Fruit fly (Drosophila melanogaster) Kc167 (cell line): ENCODE data around the gene Myb.

Experiments
- Myc ChIP-seq: fragments of >200 bp; optimal IDR thresholded peaks from 2 replicates; lab custom pipeline; 2017; ENCODE audit warnings: missing external identifiers
- Sin3A ChIP-seq: fragments of >200 bp; optimal IDR thresholded peaks from 2 replicates; lab custom pipeline; 2018; ENCODE audit warnings: missing external identifiers
- h ChIP-seq: fragments of >200 bp; optimal IDR thresholded peaks from 3 replicates; lab custom pipeline; 2018; ENCODE audit warnings: missing external identifiers
- insv ChIP-seq: fragments of >200 bp; optimal IDR thresholded peaks from 3 replicates; lab custom pipeline; 2018; ENCODE audit warnings: missing external identifiers
- psq ChIP-seq: fragments of >200 bp; optimal IDR thresholded peaks from 2 replicates; lab custom pipeline; 2017; ENCODE audit warnings: missing external identifiers
- ttk ChIP-seq: sonication (Bioruptor generic); optimal IDR thresholded peaks from 2 replicates; lab custom pipeline; 2017; ENCODE audit warnings: missing external identifiers

Gene Myb

DNA sequence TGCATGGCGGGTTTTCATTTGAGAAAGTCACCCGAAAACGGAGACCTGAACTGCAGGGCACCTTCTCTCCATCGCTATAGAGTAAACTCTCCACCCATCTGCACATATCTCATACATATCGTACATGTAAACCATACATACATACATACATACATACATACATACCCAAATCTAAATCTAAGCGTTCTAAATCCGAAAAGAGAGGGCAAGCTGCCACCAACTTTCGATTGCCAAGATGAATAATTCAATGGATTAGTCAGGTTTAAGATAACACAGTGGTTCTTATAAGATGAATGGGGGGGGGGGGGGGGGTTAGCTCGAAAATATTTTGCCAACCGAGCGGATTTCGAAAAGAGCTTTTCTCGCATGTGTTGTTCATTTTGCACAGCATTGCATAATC is 43.1 kb downstream of the Myb start:
- TF ChIP-seq psq (lab: Kevin White, UChicago) (no peak), insv (no peak)

DNA sequence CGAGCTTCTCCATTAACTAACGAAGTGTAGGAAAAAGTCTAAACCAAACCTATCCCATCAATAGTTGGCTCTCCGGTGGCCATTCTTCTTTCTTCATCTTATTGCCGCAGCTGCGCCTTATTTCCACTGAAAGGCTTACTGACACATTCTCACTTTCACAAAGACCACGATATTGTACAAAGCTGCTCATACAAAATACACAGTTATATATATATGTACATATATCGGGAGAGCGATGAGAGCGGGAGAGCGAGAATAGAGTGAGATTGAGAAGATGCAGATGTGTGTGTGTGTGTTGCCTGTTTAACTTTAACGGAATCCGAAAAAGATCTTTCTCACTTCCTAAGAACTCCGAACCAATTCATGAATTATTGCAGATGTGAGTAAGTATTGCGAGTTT is 44.4 kb downstream of the Myb start:
- no peak for TF ChIP-seq ttk (lab: Kevin White, UChicago)
- TF ChIP-seq insv, result no peak
- TF ChIP-seq h, result no peak
- TF ChIP-seq Myc, result no peak
- TF ChIP-seq psq (lab: Kevin White, UChicago), result no peak
- no peak for TF ChIP-seq Sin3A (lab: Kevin White, UChicago)

DNA sequence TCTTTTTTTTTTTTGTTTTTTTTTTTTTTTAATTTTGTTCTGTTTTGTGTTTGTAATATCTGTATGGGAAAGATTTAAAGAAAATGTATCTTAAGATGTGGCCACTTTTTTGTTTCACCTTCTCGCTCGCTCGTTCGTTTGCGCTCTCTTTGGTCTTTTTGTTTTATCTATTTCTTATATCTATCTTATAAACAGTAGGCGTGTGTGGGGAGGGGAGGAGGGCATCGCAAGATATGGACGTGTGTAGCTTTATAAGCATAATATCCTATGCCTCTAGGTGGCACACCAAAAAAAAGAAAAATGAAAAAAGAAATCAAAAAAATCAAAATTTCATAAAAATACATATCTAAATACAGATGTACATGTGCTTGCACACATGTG is 45.0 kb downstream of the Myb start:
- TF ChIP-seq Sin3A (lab: Kevin White, UChicago) (no peak), insv (no peak), Myc (no peak), psq (lab: Kevin White, UChicago) (no peak), h (no peak), ttk (lab: Kevin White, UChicago) (no peak)

DNA sequence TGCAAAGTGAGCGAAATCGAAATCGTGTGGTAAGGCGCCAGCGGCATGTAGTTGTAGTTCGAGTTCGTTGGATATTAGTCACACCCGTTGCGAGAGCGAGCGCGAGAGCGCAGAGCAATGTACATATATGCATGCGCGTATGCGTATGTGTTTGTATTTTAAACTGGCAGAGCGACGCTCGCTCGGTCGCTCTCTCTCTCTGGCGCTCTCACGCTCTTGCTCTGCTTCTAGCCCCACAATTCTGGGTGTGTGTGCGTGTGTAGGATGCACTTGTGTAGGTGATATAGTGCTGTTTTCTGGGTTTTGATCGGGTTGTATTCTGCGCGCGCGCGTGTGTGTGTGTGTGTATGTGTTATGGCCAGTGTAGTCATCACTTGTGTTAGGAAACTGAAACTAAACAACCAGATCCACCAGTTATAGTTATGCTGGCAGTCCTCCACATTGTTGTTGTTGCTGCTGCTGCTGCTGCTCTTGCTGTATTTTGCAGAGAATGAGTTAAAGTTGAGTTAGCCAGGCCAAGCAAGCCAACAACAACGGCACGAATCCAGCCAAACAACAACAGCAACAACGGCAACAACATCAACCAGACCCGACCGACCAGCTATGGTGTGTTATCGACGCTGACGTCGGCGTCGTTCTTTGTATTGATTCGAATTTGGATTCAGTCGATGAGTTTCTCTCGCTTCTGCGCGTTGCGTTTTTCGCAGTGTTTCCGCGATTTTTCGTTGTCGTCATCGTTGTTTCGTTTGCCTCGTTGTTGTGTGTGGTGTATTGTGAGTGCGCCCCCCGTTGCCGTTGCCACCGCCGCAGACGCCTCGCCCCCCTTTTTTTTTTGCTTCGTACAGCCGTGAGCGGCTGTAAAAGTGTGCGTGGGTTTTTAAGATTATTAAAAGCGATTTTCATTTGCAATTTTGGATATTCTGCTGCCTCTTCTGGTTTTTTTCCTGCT is 45.7 kb downstream of the Myb start:
- TF ChIP-seq Myc (no peak), h (no peak), psq (lab: Kevin White, UChicago) (no peak), Sin3A (lab: Kevin White, UChicago) (no peak), ttk (lab: Kevin White, UChicago) (no peak)

DNA sequence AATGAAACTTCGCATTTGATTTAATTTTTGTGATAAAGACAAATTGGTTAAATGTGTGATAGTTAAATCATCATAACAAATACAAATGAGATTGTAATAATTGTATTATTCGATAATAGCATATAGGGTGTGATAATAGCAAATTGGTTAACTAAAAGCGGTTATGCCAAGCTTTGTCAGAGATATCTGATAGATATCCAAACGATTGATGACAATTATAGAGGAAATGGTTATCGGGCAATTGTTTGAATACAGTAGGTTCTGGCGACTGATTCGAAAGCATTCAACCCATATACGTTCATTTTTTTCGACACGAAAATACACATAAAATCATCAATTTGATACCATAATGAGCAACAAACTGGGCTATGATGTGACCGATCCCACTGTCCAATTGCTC is 48.4 kb downstream of the Myb start, which contains the start of gene CG8509:
Gene CG8509, plus strand, starts transcription at position 301 of the 400 bp plus-strand sequence.
- TF ChIP-seq Sin3A (lab: Kevin White, UChicago) (no peak), ttk (lab: Kevin White, UChicago) (no peak), insv (no peak), Myc (no peak), h (no peak), psq (lab: Kevin White, UChicago) (no peak)

DNA sequence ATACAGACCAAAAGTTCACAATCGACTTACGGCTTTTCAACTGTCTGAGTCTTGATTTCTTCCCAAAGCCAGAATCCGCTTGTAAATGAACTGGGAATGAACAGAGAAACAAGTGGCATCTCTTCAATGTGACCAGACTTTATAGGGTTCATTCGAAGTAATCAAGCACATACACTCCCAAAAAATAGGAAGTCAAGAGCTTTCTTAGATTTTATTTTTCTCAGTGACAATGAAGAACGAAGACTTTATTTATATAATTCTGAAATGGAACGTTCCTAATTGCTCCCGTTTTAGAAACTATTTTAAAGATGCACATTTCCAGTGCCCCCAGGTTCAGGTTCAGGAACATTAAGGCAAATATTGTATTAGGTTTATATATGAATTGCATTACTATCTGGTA is 49.7 kb downstream of the Myb start:
- TF ChIP-seq psq (lab: Kevin White, UChicago), result no peak
- no peak for TF ChIP-seq ttk (lab: Kevin White, UChicago)
- no peak for TF ChIP-seq Sin3A (lab: Kevin White, UChicago)
- no peak for TF ChIP-seq Myc
- no peak for TF ChIP-seq h

DNA sequence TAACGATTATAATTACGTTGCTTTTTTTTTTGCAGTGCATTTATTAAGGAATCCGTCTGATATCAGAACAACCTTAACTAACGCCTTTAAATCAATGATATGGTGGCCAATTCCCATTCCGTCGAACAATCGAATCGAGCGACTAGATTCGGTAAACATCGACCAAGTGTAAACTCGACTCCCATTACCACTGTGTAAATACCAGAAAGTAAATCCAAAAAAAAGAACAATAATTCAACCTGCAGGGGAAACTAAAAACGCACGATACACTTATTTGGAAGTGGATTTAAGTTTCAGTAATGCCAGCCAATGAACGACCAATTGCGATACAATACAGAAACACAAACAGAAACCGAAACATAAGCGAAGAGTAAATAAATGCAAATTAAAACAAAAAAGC is 52.1 kb downstream of the Myb start:
- TF ChIP-seq psq (lab: Kevin White, UChicago), result no peak
- no peak for TF ChIP-seq Myc
- no peak for TF ChIP-seq insv
- TF ChIP-seq Sin3A (lab: Kevin White, UChicago), result no peak
- no peak for TF ChIP-seq h
- no peak for TF ChIP-seq ttk (lab: Kevin White, UChicago)
